Fruit fly (Drosophila melanogaster) whole organism, embryonic: ENCODE results near the gene CG15914.

Source experiments
- Antp ChIP-seq: fragments of 200-800 bp; sonication (Bioruptor generic); optimal IDR thresholded peaks from 3 replicates; lab custom pipeline; 2016; ENCODE audit warnings: missing biosample characterization, missing genetic modification characterization
- Asciz ChIP-seq: fragments of 200-800 bp; sonication (Bioruptor generic); optimal IDR thresholded peaks from 2 replicates; lab custom pipeline; 2017; ENCODE audit warnings: missing biosample characterization, mild to moderate bottlenecking, missing genetic modification characterization, missing genetic modification reagents
- Bgb ChIP-seq: fragments of 200-800 bp; sonication (Bioruptor generic); IDR thresholded peaks from 2 replicates; pipeline ENCODE4 v1.3.6; 2022; ENCODE audit warnings: missing biosample characterization, missing genetic modification characterization; ENCODE audit not compliant: partially characterized antibody
- CG11504 ChIP-seq: fragments of 200-800 bp; sonication (Bioruptor generic); optimal IDR thresholded peaks from 3 replicates; lab custom pipeline; 2019; ENCODE audit warnings: missing biosample characterization, mild to moderate bottlenecking, missing genetic modification characterization, moderate library complexity
- CG12219 ChIP-seq: fragments of 200-800 bp; sonication (Bioruptor generic); optimal IDR thresholded peaks from 3 replicates; lab custom pipeline; 2018; ENCODE audit warnings: missing biosample characterization, mild to moderate bottlenecking, missing genetic modification characterization
- CG12236 ChIP-seq: fragments of 200-800 bp; sonication (Bioruptor generic); optimal IDR thresholded peaks from 2 replicates; lab custom pipeline; 2016; ENCODE audit warnings: missing biosample characterization, missing genetic modification characterization
- CG13296 ChIP-seq: fragments of 200-800 bp; sonication (Bioruptor generic); optimal IDR thresholded peaks from 3 replicates; lab custom pipeline; 2018; ENCODE audit warnings: missing biosample characterization, mild to moderate bottlenecking, missing genetic modification characterization
- CG14710 ChIP-seq: fragments of 200-800 bp; sonication (Bioruptor generic); optimal IDR thresholded peaks from 3 replicates; lab custom pipeline; 2019; ENCODE audit warnings: missing biosample characterization, mild to moderate bottlenecking, missing genetic modification characterization, moderate library complexity
- CG17328 ChIP-seq: fragments of 200-800 bp; sonication (Bioruptor generic); IDR thresholded peaks from 2 replicates; pipeline ENCODE4 v1.3.6; 2022; ENCODE audit warnings: missing biosample characterization, missing genetic modification characterization
- CG17359 ChIP-seq: fragments of 200-800 bp; sonication (Bioruptor generic); optimal IDR thresholded peaks from 3 replicates; lab custom pipeline; 2018; ENCODE audit warnings: missing biosample characterization, mild to moderate bottlenecking, missing genetic modification characterization, moderate library complexity
- CG18011 ChIP-seq: fragments of 200-800 bp; sonication (Bioruptor generic); optimal IDR thresholded peaks from 2 replicates; lab custom pipeline; 2017; ENCODE audit warnings: missing biosample characterization, missing genetic modification characterization, mild to moderate bottlenecking, moderate library complexity, missing genotype
- CG2129 ChIP-seq: fragments of 200-800 bp; sonication (Bioruptor generic); IDR thresholded peaks from 2 replicates; pipeline ENCODE4 v1.3.6; 2022; ENCODE audit warnings: missing biosample characterization, missing genetic modification characterization; ENCODE audit not compliant: partially characterized antibody
- CG2202 ChIP-seq: fragments of 200-800 bp; sonication (Bioruptor generic); optimal IDR thresholded peaks from 2 replicates; lab custom pipeline; 2018; ENCODE audit warnings: missing biosample characterization, mild to moderate bottlenecking, missing genetic modification characterization
- CG2875 ChIP-seq: fragments of 200-800 bp; sonication (Bioruptor generic); optimal IDR thresholded peaks from 2 replicates; lab custom pipeline; 2017; ENCODE audit warnings: missing biosample characterization, mild to moderate bottlenecking, missing genetic modification characterization, missing genetic modification reagents
- CG2889 ChIP-seq: fragments of 200-800 bp; sonication (Bioruptor generic); IDR thresholded peaks from 3 replicates; pipeline ENCODE4 v1.3.6; 2022; ENCODE audit warnings: missing biosample characterization, missing genetic modification characterization
- CG31224 ChIP-seq: fragments of 200-800 bp; sonication (Bioruptor generic); IDR thresholded peaks from 2 replicates; pipeline ENCODE4 v1.3.6; 2022; ENCODE audit warnings: missing biosample characterization, missing genetic modification characterization
- CG3726 ChIP-seq: fragments of 200-800 bp; sonication (Bioruptor generic); IDR thresholded peaks from 3 replicates; pipeline ENCODE4, ENCODE4 v1.3.6; 2022; ENCODE audit warnings: missing biosample characterization, missing genetic modification characterization
- CG43689 ChIP-seq: fragments of 200-800 bp; sonication (Bioruptor generic); IDR thresholded peaks from 2 replicates; pipeline ENCODE4 v1.3.6; 2022; ENCODE audit warnings: missing biosample characterization, missing genetic modification characterization
- CG4820 ChIP-seq: fragments of 200-800 bp; sonication (Bioruptor generic); optimal IDR thresholded peaks from 3 replicates; lab custom pipeline; 2016; ENCODE audit warnings: missing biosample characterization, missing genetic modification characterization
- CG5180 ChIP-seq: fragments of 200-800 bp; sonication (Bioruptor generic); optimal IDR thresholded peaks from 3 replicates; lab custom pipeline; 2017; ENCODE audit warnings: missing biosample characterization, missing genetic modification characterization, mild to moderate bottlenecking, moderate library complexity, missing genetic modification reagents
- CG6791 ChIP-seq: fragments of 200-800 bp; sonication (Bioruptor generic); IDR thresholded peaks from 3 replicates; pipeline ENCODE4 v1.3.6; 2022; ENCODE audit warnings: missing biosample characterization, missing genetic modification characterization; ENCODE audit not compliant: partially characterized antibody
- CG9215 ChIP-seq: fragments of 200-800 bp; sonication (Bioruptor generic); IDR thresholded peaks from 2 replicates; pipeline ENCODE4 v1.3.6; 2022; ENCODE audit warnings: missing biosample characterization, missing genetic modification characterization
- CG9932 ChIP-seq: fragments of 200-800 bp; sonication (Bioruptor generic); IDR thresholded peaks from 2 replicates; pipeline ENCODE4 v1.3.6; 2022; ENCODE audit warnings: missing biosample characterization, missing genetic modification characterization
- CoRest ChIP-seq: fragments of 200-800 bp; sonication (Bioruptor generic); optimal IDR thresholded peaks from 3 replicates; lab custom pipeline; 2018; ENCODE audit warnings: missing biosample characterization, mild to moderate bottlenecking, missing genetic modification characterization, moderate library complexity
- D19A ChIP-seq: fragments of 200-800 bp; optimal IDR thresholded peaks from 3 replicates; lab custom pipeline; 2019; ENCODE audit warnings: missing biosample characterization, mild to moderate bottlenecking, missing genetic modification characterization, moderate library complexity
- D19B ChIP-seq: fragments of 200-800 bp; sonication (Bioruptor generic); optimal IDR thresholded peaks from 2 replicates; lab custom pipeline; 2017; ENCODE audit warnings: missing biosample characterization, mild to moderate bottlenecking, missing genetic modification characterization
- Doc2 ChIP-seq: fragments of 200-800 bp; sonication (Bioruptor generic); IDR thresholded peaks from 2 replicates; pipeline ENCODE4 v1.3.6; 2022; ENCODE audit warnings: missing biosample characterization, missing genetic modification characterization
- Dref ChIP-seq: fragments of 200-800 bp; sonication (Bioruptor generic); IDR thresholded peaks from 2 replicates; pipeline ENCODE4 v1.3.6; 2022; ENCODE audit warnings: missing biosample characterization, missing genetic modification characterization
- Elba2 ChIP-seq: fragments of 200-800 bp; sonication (Bioruptor generic); optimal IDR thresholded peaks from 3 replicates; lab custom pipeline; 2016; ENCODE audit warnings: missing biosample characterization, missing genetic modification characterization
- Ets97D ChIP-seq: fragments of 200-800 bp; sonication (Bioruptor generic); optimal IDR thresholded peaks from 3 replicates; lab custom pipeline; 2016; ENCODE audit warnings: missing biosample characterization, missing genetic modification characterization
- HLH54F ChIP-seq: fragments of 200-800 bp; sonication (Bioruptor generic); optimal IDR thresholded peaks from 3 replicates; lab custom pipeline; 2016; ENCODE audit warnings: missing biosample characterization, missing genetic modification characterization
- Hand ChIP-seq: fragments of 200-800 bp; sonication (Bioruptor generic); optimal IDR thresholded peaks from 2 replicates; lab custom pipeline; 2017; ENCODE audit warnings: mild to moderate bottlenecking, missing biosample characterization, missing genetic modification reagents, missing genetic modification characterization
- Pdp1 ChIP-seq, 2 experiments: fragments of 200-800 bp; sonication (Bioruptor generic); optimal IDR thresholded peaks; 3 replicates each; lab custom pipeline; 2016; ENCODE audit warnings: missing biosample characterization in 2 of 2, missing genetic modification characterization in 2 of 2, mild to moderate bottlenecking in 1 of 2, moderate library complexity in 1 of 2
- Sox100B ChIP-seq: fragments of 200-800 bp; sonication (Bioruptor generic); optimal IDR thresholded peaks from 3 replicates; lab custom pipeline; 2018; ENCODE audit warnings: missing biosample characterization, mild to moderate bottlenecking, missing genetic modification characterization
- ab ChIP-seq: fragments of 200-800 bp; sonication (Bioruptor generic); optimal IDR thresholded peaks from 2 replicates; lab custom pipeline; 2016; ENCODE audit warnings: missing biosample characterization, missing genetic modification characterization
- abd-A ChIP-seq: fragments of 200-800 bp; sonication (Bioruptor generic); optimal IDR thresholded peaks from 3 replicates; lab custom pipeline; 2019; ENCODE audit warnings: missing biosample characterization, mild to moderate bottlenecking, missing genetic modification characterization, moderate library complexity
- ap ChIP-seq: fragments of 200-800 bp; sonication (Bioruptor generic); IDR thresholded peaks from 2 replicates; pipeline ENCODE4 v1.3.6; 2022; ENCODE audit warnings: missing biosample characterization, missing genetic modification characterization
- ase ChIP-seq: fragments of 200-800 bp; sonication (Bioruptor generic); IDR thresholded peaks from 3 replicates; pipeline ENCODE4 v1.3.6; 2022; ENCODE audit warnings: missing biosample characterization, missing genetic modification characterization
- crp ChIP-seq, 2 experiments: fragments of 200-800 bp; sonication (Bioruptor generic); optimal IDR thresholded peaks; 2 replicates in 1 of 2; 3 replicates in 1 of 2; lab custom pipeline; 2017; ENCODE audit warnings: missing biosample characterization in 2 of 2, missing genetic modification characterization in 2 of 2, mild to moderate bottlenecking in 1 of 2, moderate library complexity in 1 of 2
- gsb-n ChIP-seq: fragments of 200-800 bp; sonication (Bioruptor generic); optimal IDR thresholded peaks from 3 replicates; lab custom pipeline; 2018; ENCODE audit warnings: missing biosample characterization, mild to moderate bottlenecking, missing genetic modification characterization
- hkb ChIP-seq, 2 experiments: fragments of 200-800 bp in 1 of 2; fragments of >200 bp in 1 of 2; sonication (Bioruptor generic) in 1 of 2; IDR thresholded peaks in 1 of 2; optimal IDR thresholded peaks in 1 of 2; 2 replicates each; pipeline versions ENCODE4 v1.3.6 to Lab custom; 2017 to 2022; ENCODE audit warnings: missing biosample characterization in 1 of 2, missing genetic modification characterization in 1 of 2
- nerfin-2 ChIP-seq: fragments of 200-800 bp; sonication (Bioruptor generic); IDR thresholded peaks from 2 replicates; pipeline ENCODE4 v1.3.6; 2022; ENCODE audit warnings: missing biosample characterization, missing genetic modification characterization; ENCODE audit not compliant: partially characterized antibody
- nom ChIP-seq: fragments of 200-800 bp; sonication (Bioruptor generic); optimal IDR thresholded peaks from 2 replicates; lab custom pipeline; 2017; ENCODE audit warnings: missing biosample characterization, missing genetic modification characterization, mild to moderate bottlenecking, moderate library complexity, missing genetic modification reagents
- org-1 ChIP-seq: fragments of 200-800 bp; sonication (Bioruptor generic); optimal IDR thresholded peaks from 2 replicates; lab custom pipeline; 2017; ENCODE audit warnings: missing biosample characterization, missing genetic modification characterization
- peb ChIP-seq: fragments of 200-800 bp; sonication (Bioruptor generic); IDR thresholded peaks from 2 replicates; pipeline ENCODE4 v1.3.6; 2022; ENCODE audit warnings: missing biosample characterization, missing genetic modification characterization
- salm ChIP-seq: fragments of 200-800 bp; sonication (Bioruptor generic); optimal IDR thresholded peaks from 2 replicates; lab custom pipeline; 2018; ENCODE audit warnings: missing biosample characterization, mild to moderate bottlenecking, missing genetic modification characterization
- sens ChIP-seq: fragments of 200-800 bp; sonication (Bioruptor generic); peaks from one replicate; lab custom pipeline; 2016; ENCODE audit warnings: missing biosample characterization, missing genetic modification characterization
- sr ChIP-seq: fragments of 200-800 bp; sonication (Bioruptor generic); IDR thresholded peaks from 3 replicates; pipeline ENCODE4 v1.3.6; 2022; ENCODE audit warnings: missing biosample characterization, missing genetic modification characterization
- unpg ChIP-seq: fragments of 200-800 bp; sonication (Bioruptor generic); optimal IDR thresholded peaks from 3 replicates; lab custom pipeline; 2018; ENCODE audit warnings: missing biosample characterization, mild to moderate bottlenecking, missing genetic modification characterization, moderate library complexity
- zfh1 ChIP-seq: fragments of 200-800 bp; sonication (Bioruptor generic); IDR thresholded peaks from 3 replicates; pipeline ENCODE4 v1.3.6; 2022; ENCODE audit warnings: missing biosample characterization, missing genetic modification characterization

Gene CG15914

dm6 chrX:15893732-15894264 lies 40.6 kb downstream of the CG15914 start (continued):
- no peak for TF ChIP-seq Ets97D
- no peak for TF ChIP-seq CG4820 (GFP tag; lab: Kevin White, UChicago)
- TF ChIP-seq CG9932: no peak
- no peak for TF ChIP-seq Doc2 (GFP tag; lab: Robert Waterston, UW)
- peak in 1 of 2 experiments; percentile 69 for TF ChIP-seq Pdp1 (GFP tag; optimal IDR thresholded peaks at IDR 0.05; lab: Kevin White, UChicago)
- no peak for TF ChIP-seq CG13296
- peak; percentile 33 for TF ChIP-seq CG17359 (tag; lab: Kevin White, UChicago)
- TF ChIP-seq CG9215 (GFP tag; lab: Robert Waterston, UW): no peak
- TF ChIP-seq ase (GFP tag; lab: Robert Waterston, UW): no peak
- TF ChIP-seq CG12236 (GFP tag; lab: Kevin White, UChicago): no peak
- TF ChIP-seq D19A: peak; percentile 73
- no peak for TF ChIP-seq Bgb (GFP tag; lab: Robert Waterston, UW)
- no peak for TF ChIP-seq Hand (GFP tag; lab: Kevin White, UChicago)
- no peak for TF ChIP-seq CG3726 (GFP tag; lab: Robert Waterston, UW)
- TF ChIP-seq unpg (GFP tag; lab: Kevin White, UChicago): no peak
- no peak for TF ChIP-seq CG12219 (GFP tag; lab: Kevin White, UChicago)
- no peak for TF ChIP-seq CG2129 (GFP tag; lab: Robert Waterston, UW)
- no peak for TF ChIP-seq CG5180 (GFP tag; lab: Kevin White, UChicago)
- no peak for TF ChIP-seq salm
- no peak for TF ChIP-seq CG6791 (GFP tag; lab: Robert Waterston, UW)
- no peak for TF ChIP-seq Dref
- TF ChIP-seq crp (GFP tag; optimal IDR thresholded peaks at IDR 0.05; lab: Kevin White, UChicago): no peak
- TF ChIP-seq CG31224: no peak
- TF ChIP-seq sr: no peak
- no peak for TF ChIP-seq Elba2 (GFP tag; lab: Kevin White, UChicago)
- TF ChIP-seq CG2202 (tag; lab: Kevin White, UChicago): no peak
- peak; percentile 50 for TF ChIP-seq Asciz
- no peak for TF ChIP-seq hkb (optimal IDR thresholded peaks at IDR 0.05; lab: Kevin White, UChicago)
- peak; percentile 7; the same call in 1 of the 2 replicates for TF ChIP-seq hkb (GFP tag; IDR thresholded peaks at IDR 0.05; lab: Robert Waterston, UW)
- TF ChIP-seq Antp: no peak
- TF ChIP-seq zfh1 (GFP tag; lab: Robert Waterston, UW): no peak
- no peak for TF ChIP-seq nerfin-2 (GFP tag; lab: Robert Waterston, UW)
- TF ChIP-seq abd-A (tag; lab: Kevin White, UChicago): no peak
- TF ChIP-seq CG2875: no peak
- TF ChIP-seq nom (GFP tag; lab: Kevin White, UChicago): no peak
- TF ChIP-seq CG43689: no peak
- peak; percentile 15 for TF ChIP-seq Sox100B (GFP tag; lab: Kevin White, UChicago)
- no peak for TF ChIP-seq HLH54F (GFP tag; lab: Kevin White, UChicago)
- TF ChIP-seq CG17328 (GFP tag; lab: Robert Waterston, UW): no peak
- no peak for TF ChIP-seq D19B (GFP tag; lab: Kevin White, UChicago)
- TF ChIP-seq CG14710 (tag; lab: Kevin White, UChicago): no peak
- TF ChIP-seq CG2889 (GFP tag; lab: Robert Waterston, UW): no peak
- TF ChIP-seq sens (GFP tag; lab: Kevin White, UChicago): peak; percentile 66
- TF ChIP-seq peb (GFP tag; lab: Robert Waterston, UW): no peak
- TF ChIP-seq gsb-n (tag; lab: Kevin White, UChicago): no peak
- no peak for TF ChIP-seq ab (GFP tag; lab: Kevin White, UChicago)
- TF ChIP-seq CG18011: no peak
- peak; percentile 25 for TF ChIP-seq org-1
- TF ChIP-seq ap (GFP tag; lab: Robert Waterston, UW): no peak
- no peak for TF ChIP-seq CG11504 (tag; lab: Kevin White, UChicago)
- TF ChIP-seq CoRest (tag; lab: Kevin White, UChicago): no peak
